Fruit fly (Drosophila melanogaster) whole organism, embryonic: ENCODE measurements around the gene yellow-f2.

ENCODE experiments used
- Atf6 ChIP-seq: fragments of 200-800 bp; sonication (Bioruptor generic); IDR thresholded peaks from 2 replicates; pipeline ENCODE4 v1.3.6; 2022; ENCODE audit warnings: missing biosample characterization, missing genetic modification characterization
- Bgb ChIP-seq: fragments of 200-800 bp; sonication (Bioruptor generic); IDR thresholded peaks from 2 replicates; pipeline ENCODE4 v1.3.6; 2022; ENCODE audit warnings: missing biosample characterization, missing genetic modification characterization; ENCODE audit not compliant: partially characterized antibody
- CG1024 ChIP-seq: fragments of 200-800 bp; sonication (Bioruptor generic); IDR thresholded peaks from 2 replicates; pipeline ENCODE4 v1.3.6; 2022; ENCODE audit warnings: missing biosample characterization, missing genetic modification characterization
- CG10979 ChIP-seq: fragments of 200-800 bp; sonication (Bioruptor generic); optimal IDR thresholded peaks from 2 replicates; lab custom pipeline; 2018; ENCODE audit warnings: missing biosample characterization, mild to moderate bottlenecking, missing genetic modification characterization, moderate library complexity
- CG12104 ChIP-seq: fragments of 200-800 bp; sonication (Bioruptor generic); optimal IDR thresholded peaks from 3 replicates; lab custom pipeline; 2016; ENCODE audit warnings: missing biosample characterization, missing genetic modification characterization
- CG12769 ChIP-seq: fragments of 200-800 bp; sonication (Bioruptor generic); optimal IDR thresholded peaks from 2 replicates; lab custom pipeline; 2019; ENCODE audit warnings: missing biosample characterization, mild to moderate bottlenecking, missing genetic modification characterization, moderate library complexity
- CG13296 ChIP-seq: fragments of 200-800 bp; sonication (Bioruptor generic); optimal IDR thresholded peaks from 3 replicates; lab custom pipeline; 2018; ENCODE audit warnings: missing biosample characterization, mild to moderate bottlenecking, missing genetic modification characterization
- CG13424 ChIP-seq: fragments of 200-800 bp; sonication (Bioruptor generic); optimal IDR thresholded peaks from 2 replicates; lab custom pipeline; 2019; ENCODE audit warnings: missing biosample characterization, mild to moderate bottlenecking, missing genetic modification characterization, moderate library complexity
- CG13624 ChIP-seq: fragments of 200-800 bp; sonication (Bioruptor generic); optimal IDR thresholded peaks from 2 replicates; lab custom pipeline; 2016; ENCODE audit warnings: missing biosample characterization, missing genetic modification characterization
- CG15073 ChIP-seq: fragments of 200-800 bp; sonication (Bioruptor generic); optimal IDR thresholded peaks from 2 replicates; lab custom pipeline; 2016; ENCODE audit warnings: missing biosample characterization, missing genetic modification characterization
- CG15514 ChIP-seq: fragments of 200-800 bp; sonication (Bioruptor generic); optimal IDR thresholded peaks from 3 replicates; lab custom pipeline; 2017; ENCODE audit warnings: missing biosample characterization, missing genetic modification characterization, mild to moderate bottlenecking, moderate library complexity, missing genetic modification reagents
- CG15601 ChIP-seq: fragments of 200-800 bp; sonication (Bioruptor generic); optimal IDR thresholded peaks from 3 replicates; lab custom pipeline; 2019; ENCODE audit warnings: missing biosample characterization, mild to moderate bottlenecking, missing genetic modification characterization, moderate library complexity
- CG16779 ChIP-seq: fragments of 200-800 bp; sonication (Bioruptor generic); IDR thresholded peaks from 2 replicates; pipeline ENCODE4 v1.3.6; 2022; ENCODE audit warnings: missing biosample characterization, missing genetic modification characterization
- CG17829 ChIP-seq: fragments of 200-800 bp; optimal IDR thresholded peaks from 2 replicates; lab custom pipeline; 2019; ENCODE audit warnings: missing biosample characterization, mild to moderate bottlenecking, missing genetic modification characterization, moderate library complexity
- CG2199 ChIP-seq: fragments of 200-800 bp; sonication (Bioruptor generic); IDR thresholded peaks from 3 replicates; pipeline ENCODE4 v1.3.6; 2022; ENCODE audit warnings: missing biosample characterization, missing genetic modification characterization
- CG2678 ChIP-seq: fragments of 200-800 bp; sonication (Bioruptor generic); optimal IDR thresholded peaks from 3 replicates; lab custom pipeline; 2019; ENCODE audit warnings: missing biosample characterization, mild to moderate bottlenecking, missing genetic modification characterization, moderate library complexity
- CG30403 ChIP-seq: fragments of 200-800 bp; sonication (Bioruptor generic); optimal IDR thresholded peaks from 3 replicates; lab custom pipeline; 2016; ENCODE audit warnings: missing biosample characterization, missing genetic modification characterization
- CG4617 ChIP-seq: fragments of 200-800 bp; sonication (Bioruptor generic); optimal IDR thresholded peaks from 3 replicates; lab custom pipeline; 2016; ENCODE audit warnings: missing biosample characterization, missing genetic modification characterization, borderline replicate concordance
- CG6175 ChIP-seq: fragments of 200-800 bp; sonication (Bioruptor generic); IDR thresholded peaks from 3 replicates; pipeline ENCODE4 v1.3.6; 2022; ENCODE audit warnings: missing biosample characterization, missing genetic modification characterization
- CG6765 ChIP-seq: fragments of 200-800 bp; sonication (Bioruptor generic); optimal IDR thresholded peaks from 3 replicates; lab custom pipeline; 2017; ENCODE audit warnings: missing biosample characterization, mild to moderate bottlenecking, missing genetic modification characterization
- CG6791 ChIP-seq: fragments of 200-800 bp; sonication (Bioruptor generic); IDR thresholded peaks from 3 replicates; pipeline ENCODE4 v1.3.6; 2022; ENCODE audit warnings: missing biosample characterization, missing genetic modification characterization; ENCODE audit not compliant: partially characterized antibody
- CG7357 ChIP-seq: fragments of 200-800 bp; sonication (Bioruptor generic); IDR thresholded peaks from 3 replicates; pipeline ENCODE4 v1.3.6; 2022; ENCODE audit warnings: missing biosample characterization, missing genetic modification characterization
- CG8388 ChIP-seq: fragments of 200-800 bp; sonication (Bioruptor generic); optimal IDR thresholded peaks from 2 replicates; lab custom pipeline; 2019; ENCODE audit warnings: missing biosample characterization, mild to moderate bottlenecking, missing genetic modification characterization, moderate library complexity
- CG8924 ChIP-seq: fragments of 200-800 bp; optimal IDR thresholded peaks from 3 replicates; lab custom pipeline; 2019; ENCODE audit warnings: missing biosample characterization, mild to moderate bottlenecking, missing genetic modification characterization, moderate library complexity
- CG9609 ChIP-seq: fragments of 200-800 bp; sonication (Bioruptor generic); optimal IDR thresholded peaks from 3 replicates; lab custom pipeline; 2016; ENCODE audit warnings: missing biosample characterization, missing genetic modification characterization
- Dek ChIP-seq: fragments of 200-800 bp; sonication (Bioruptor generic); optimal IDR thresholded peaks from 3 replicates; lab custom pipeline; 2019; ENCODE audit warnings: missing biosample characterization, mild to moderate bottlenecking, missing genetic modification characterization, moderate library complexity
- Hey ChIP-seq: fragments of 200-800 bp; sonication (Bioruptor generic); optimal IDR thresholded peaks from 3 replicates; lab custom pipeline; 2018; ENCODE audit warnings: missing biosample characterization, mild to moderate bottlenecking, missing genetic modification characterization
- MESR4 ChIP-seq: fragments of 200-800 bp; sonication (Bioruptor generic); optimal IDR thresholded peaks from 2 replicates; lab custom pipeline; 2018; ENCODE audit warnings: missing biosample characterization, mild to moderate bottlenecking, missing genetic modification characterization, moderate library complexity
- Pdp1 ChIP-seq, 2 experiments: fragments of 200-800 bp; sonication (Bioruptor generic); optimal IDR thresholded peaks; 3 replicates each; lab custom pipeline; 2016; ENCODE audit warnings: missing biosample characterization in 2 of 2, missing genetic modification characterization in 2 of 2, mild to moderate bottlenecking in 1 of 2, moderate library complexity in 1 of 2
- Sry-δ ChIP-seq: fragments of 200-800 bp; sonication (Bioruptor generic); optimal IDR thresholded peaks from 2 replicates; lab custom pipeline; 2016; ENCODE audit warnings: missing biosample characterization, missing genetic modification characterization
- Taf1 ChIP-seq: fragments of 200-800 bp; sonication (Bioruptor generic); IDR thresholded peaks from 2 replicates; pipeline ENCODE4 v1.3.6; 2022; ENCODE audit warnings: missing biosample characterization, missing genetic modification characterization
- Xrp1 ChIP-seq: fragments of 200-800 bp; sonication (Bioruptor generic); IDR thresholded peaks from 2 replicates; pipeline ENCODE4 v1.3.6; 2022; ENCODE audit warnings: missing biosample characterization, missing genetic modification characterization
- ash1 ChIP-seq: fragments of 200-800 bp; sonication (Bioruptor generic); optimal IDR thresholded peaks from 2 replicates; lab custom pipeline; 2018; ENCODE audit warnings: missing biosample characterization, mild to moderate bottlenecking, missing genetic modification characterization
- az2 ChIP-seq: fragments of 200-800 bp; sonication (Bioruptor generic); optimal IDR thresholded peaks from 3 replicates; lab custom pipeline; 2016; ENCODE audit warnings: missing biosample characterization, missing genetic modification characterization
- cad ChIP-seq: fragments of >200 bp; optimal IDR thresholded peaks from 2 replicates; lab custom pipeline; 2017; ENCODE audit warnings: missing biosample characterization, missing genetic modification characterization
- chm ChIP-seq: fragments of 200-800 bp; sonication (Bioruptor generic); IDR thresholded peaks from 2 replicates; pipeline ENCODE4 v1.3.6; 2022; ENCODE audit warnings: missing biosample characterization, missing genetic modification characterization
- dimm ChIP-seq: fragments of 200-800 bp; sonication (Bioruptor generic); IDR thresholded peaks from 2 replicates; pipeline ENCODE4 v1.3.6; 2022; ENCODE audit warnings: missing biosample characterization, missing genetic modification characterization
- gfzf ChIP-seq: fragments of 200-800 bp; sonication (Bioruptor generic); optimal IDR thresholded peaks from 2 replicates; lab custom pipeline; 2016; ENCODE audit warnings: missing biosample characterization, mild to moderate bottlenecking, missing genetic modification characterization, moderate library complexity
- grau ChIP-seq: fragments of 200-800 bp; optimal IDR thresholded peaks from 3 replicates; lab custom pipeline; 2019; ENCODE audit warnings: missing biosample characterization, mild to moderate bottlenecking, missing genetic modification characterization, moderate library complexity
- hbn ChIP-seq: fragments of 200-800 bp; sonication (Bioruptor generic); IDR thresholded peaks from 2 replicates; pipeline ENCODE4 v1.3.6; 2022; ENCODE audit warnings: missing biosample characterization, missing genetic modification characterization; ENCODE audit not compliant: partially characterized antibody
- nerfin-1 ChIP-seq: fragments of 200-800 bp; sonication (Bioruptor generic); optimal IDR thresholded peaks from 3 replicates; lab custom pipeline; 2019; ENCODE audit warnings: missing biosample characterization, mild to moderate bottlenecking, missing genetic modification characterization, moderate library complexity
- pho ChIP-seq: fragments of 200-800 bp; sonication (Bioruptor generic); optimal IDR thresholded peaks from 2 replicates; lab custom pipeline; 2016; ENCODE audit warnings: missing biosample characterization, missing genetic modification characterization
- ranshi ChIP-seq: fragments of 200-800 bp; sonication (Bioruptor generic); IDR thresholded peaks from 2 replicates; pipeline ENCODE4 v1.3.6; 2022; ENCODE audit warnings: missing biosample characterization, missing genetic modification characterization
- rib ChIP-seq: fragments of 200-800 bp; sonication (Bioruptor generic); IDR thresholded peaks from 2 replicates; pipeline ENCODE4 v1.3.6; 2022; ENCODE audit warnings: missing biosample characterization, missing genetic modification characterization
- sens ChIP-seq: fragments of 200-800 bp; sonication (Bioruptor generic); peaks from one replicate; lab custom pipeline; 2016; ENCODE audit warnings: missing biosample characterization, missing genetic modification characterization
- sna ChIP-seq: fragments of 200-800 bp; sonication (Bioruptor generic); IDR thresholded peaks from 2 replicates; pipeline ENCODE4 v1.3.6; 2022; ENCODE audit warnings: missing biosample characterization, missing genetic modification characterization; ENCODE audit not compliant: partially characterized antibody
- trem ChIP-seq: fragments of 200-800 bp; optimal IDR thresholded peaks from 3 replicates; lab custom pipeline; 2019; ENCODE audit warnings: missing biosample characterization, mild to moderate bottlenecking, missing genetic modification characterization, moderate library complexity
- zen ChIP-seq: fragments of 200-800 bp; sonication (Bioruptor generic); optimal IDR thresholded peaks from 3 replicates; lab custom pipeline; 2018; ENCODE audit warnings: missing biosample characterization, mild to moderate bottlenecking, missing genetic modification characterization, moderate library complexity
- zen2 ChIP-seq: fragments of 200-800 bp; sonication (Bioruptor generic); IDR thresholded peaks from 3 replicates; pipeline ENCODE4 v1.3.6; 2022; ENCODE audit warnings: missing biosample characterization, missing genetic modification characterization; ENCODE audit not compliant: partially characterized antibody

The yellow-f2 gene

dm6 chr3R:12985828-12986530 lies 9.0 kb downstream of the yellow-f2 start, which contains the start of gene CG31342 (continued):
- TF ChIP-seq gfzf (GFP tag; lab: Kevin White, UChicago) (peak; percentile 30), CG12769 (no peak), Bgb (GFP tag; lab: Robert Waterston, UW) (peak; percentile 76), Sry-δ (GFP tag; lab: Kevin White, UChicago) (peak; percentile 57), CG16779 (no peak), CG1024 (GFP tag; lab: Robert Waterston, UW) (peak; percentile 48), CG9609 (GFP tag; lab: Kevin White, UChicago) (no peak), Xrp1 (GFP tag; lab: Robert Waterston, UW) (peak; percentile 55; the same call in 1 of the 2 replicates), rib (GFP tag; lab: Robert Waterston, UW) (no peak), CG15073 (GFP tag; lab: Kevin White, UChicago) (no peak), CG30403 (GFP tag; lab: Kevin White, UChicago) (peak; percentile 47), CG17829 (tag; lab: Kevin White, UChicago) (peak; percentile 76), trem (tag; lab: Kevin White, UChicago) (peak; percentile 51), cad (no peak), CG10979 (tag; lab: Kevin White, UChicago) (peak; percentile 61), az2 (peak; percentile 42), chm (GFP tag; lab: Robert Waterston, UW) (no peak), CG13296 (GFP tag; lab: Kevin White, UChicago) (peak; percentile 48), hbn (peak; percentile 60), Hey (tag; lab: Kevin White, UChicago) (no peak), CG8388 (GFP tag; lab: Kevin White, UChicago) (peak; percentile 53), CG2199 (GFP tag; lab: Robert Waterston, UW) (no peak), sens (peak; percentile 94), CG6175 (GFP tag; lab: Robert Waterston, UW) (no peak), Pdp1 (GFP tag; optimal IDR thresholded peaks at IDR 0.05; lab: Kevin White, UChicago) (peak in 1 of 2 experiments; percentile 31), dimm (GFP tag; lab: Robert Waterston, UW) (no peak), pho (GFP tag; lab: Kevin White, UChicago) (peak; percentile 9), CG4617 (peak; percentile 93), ranshi (peak; percentile 40; the same call in 1 of the 2 replicates), grau (peak; percentile 70), CG15514 (peak; percentile 52), CG8924 (peak; percentile 59), zen (tag; lab: Kevin White, UChicago) (peak; percentile 48), Atf6 (GFP tag; lab: Robert Waterston, UW) (peak; percentile 27; the same call in 1 of the 2 replicates), zen2 (GFP tag; lab: Robert Waterston, UW) (peak; percentile 54; the same call in 1 of the 3 replicates), Dek (peak; percentile 7), CG13624 (GFP tag; lab: Kevin White, UChicago) (peak; percentile 67), nerfin-1 (tag; lab: Kevin White, UChicago) (peak; percentile 98), CG6765 (GFP tag; lab: Kevin White, UChicago) (peak; percentile 22), sna (GFP tag; lab: Robert Waterston, UW) (peak; percentile 61; the same call in 1 of the 2 replicates), CG12104 (GFP tag; lab: Kevin White, UChicago) (peak; percentile 24), ash1 (GFP tag; lab: Kevin White, UChicago) (no peak), MESR4 (GFP tag; lab: Kevin White, UChicago) (peak; percentile 96), CG7357 (GFP tag; lab: Robert Waterston, UW) (no peak), Taf1 (GFP tag; lab: Robert Waterston, UW) (0 out of 2 replicates have a peak, but pooled peaks have one; percentile 12), CG6791 (peak; percentile 59; the same call in 2 of the 3 replicates), CG2678 (tag; lab: Kevin White, UChicago) (no peak), CG13424 (peak; percentile 69), CG15601 (tag; lab: Kevin White, UChicago) (peak; percentile 56)
